Worm (Caenorhabditis elegans) whole organism, early embryonic: ENCODE measurements around the gene cyp-14A1.

Experiments
- ama-1 ChIP-seq: fragments of 150-350 bp; optimal IDR thresholded peaks from 2 replicates; lab custom pipeline; 2014
- ets-7 ChIP-seq: sonication (generic microtip); optimal IDR thresholded peaks from 2 replicates; lab custom pipeline; 2016; ENCODE audit warnings: missing genotype, missing genetic modification characterization, missing compliant biosample characterization
- flt-1 ChIP-seq: fragments of 200-800 bp; sonication (Bioruptor generic); IDR thresholded peaks from 2 replicates; pipeline ENCODE4 v1.3.6; 2022; ENCODE audit warnings: missing genetic modification characterization, missing compliant biosample characterization

ce11 chrX:13288715-13289114 lies 21.6 kb upstream of the cyp-14A1 start, which contains the start of gene R04D3.4:
- TF ChIP-seq ets-7 (tag; lab: Kevin White, UChicago) (no peak), ama-1 (lab: Kevin White, UChicago) (no peak), flt-1 (GFP tag; lab: Robert Waterston, UW) (no peak)
